Fruit fly (Drosophila melanogaster) whole organism, wandering third instar larva: ENCODE results near the gene CAH8.

Experiments
- Sp1 ChIP-seq: fragments of 200-800 bp; sonication (Bioruptor generic); optimal IDR thresholded peaks from 3 replicates; lab custom pipeline; 2019; ENCODE audit warnings: missing biosample characterization, mild to moderate bottlenecking, missing genetic modification characterization, moderate library complexity
- usp ChIP-seq: fragments of >200 bp; optimal IDR thresholded peaks from 2 replicates; lab custom pipeline; 2017; ENCODE audit warnings: missing biosample characterization, missing genetic modification characterization

- no peak for TF ChIP-seq Sp1 (GFP tag; lab: Kevin White, UChicago)
- TF ChIP-seq usp (GFP tag; lab: Kevin White, UChicago) = no peak
Measured at dm6 chr3R:22402355-22402754, 12.8 kb upstream of the CAH8 start, which contains the start of gene CG13856.
